Worm (Caenorhabditis elegans): ENCODE measurements around the gene add-1.

DNA sequence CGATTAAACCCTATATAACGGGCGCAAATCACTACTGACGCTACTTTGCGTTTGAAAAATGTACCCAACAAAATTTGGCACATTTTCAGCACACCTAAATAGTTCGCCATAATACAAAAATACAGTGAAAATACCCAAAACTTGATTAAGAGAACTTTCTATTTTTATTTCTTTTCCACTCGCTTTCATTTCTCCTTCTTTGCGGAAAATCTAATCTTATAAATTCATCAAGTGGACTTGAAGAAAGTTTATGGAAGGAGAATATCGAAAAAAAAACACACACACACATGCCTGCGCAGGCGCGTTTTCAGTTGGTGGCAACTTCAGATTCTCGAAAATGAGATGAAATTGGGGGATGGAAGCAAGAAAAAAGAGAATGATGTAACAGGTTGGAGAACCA lies 15.5 kb upstream of the add-1 start:
- TF ChIP-seq ceh-82 (tag; optimal IDR thresholded peaks at IDR 0.05) (no peak), nhr-23 (tag; optimal IDR thresholded peaks at IDR 0.05) (no peak), egl-27 (tag; optimal IDR thresholded peaks at IDR 0.05) (no peak), ztf-11 (tag; optimal IDR thresholded peaks at IDR 0.05) (no peak), nhr-11 (tag; optimal IDR thresholded peaks at IDR 0.05) (no peak), mdl-1 (tag; optimal IDR thresholded peaks at IDR 0.05) (no peak), tbx-2 (tag; optimal IDR thresholded peaks at IDR 0.05) (no peak), ceh-9 (tag; optimal IDR thresholded peaks at IDR 0.05) (no peak), nhr-25 (tag; optimal IDR thresholded peaks at IDR 0.05) (no peak), lin-39 (tag; optimal IDR thresholded peaks at IDR 0.05) (no peak), unc-62 (GFP tag; optimal IDR thresholded peaks at IDR 0.05) (no peak), nhr-28 (tag; optimal IDR thresholded peaks at IDR 0.05) (no peak), nhr-237 (tag; optimal IDR thresholded peaks at IDR 0.05) (no peak), unc-39 (tag; optimal IDR thresholded peaks at IDR 0.05) (no peak)

Measured in whole organism, L3 larva.